Fruit fly (Drosophila melanogaster) whole organism, pupa: ENCODE results near the gene CG32369.

ENCODE experiments used
- CG13204 ChIP-seq: fragments of 200-800 bp; sonication (Bioruptor generic); optimal IDR thresholded peaks from 2 replicates; lab custom pipeline; 2018; ENCODE audit warnings: missing biosample characterization, mild to moderate bottlenecking, missing genetic modification characterization, moderate library complexity
- CG17806 ChIP-seq: fragments of 200-800 bp; sonication (Bioruptor generic); optimal IDR thresholded peaks from 2 replicates; lab custom pipeline; 2018; ENCODE audit warnings: missing biosample characterization, mild to moderate bottlenecking, missing genetic modification characterization, moderate library complexity
- CG8159 ChIP-seq: fragments of 200-800 bp; sonication (Bioruptor generic); optimal IDR thresholded peaks from 3 replicates; lab custom pipeline; 2018; ENCODE audit warnings: missing biosample characterization, mild to moderate bottlenecking, missing genetic modification characterization, moderate library complexity
- CG8301 ChIP-seq: fragments of 200-800 bp; sonication (Bioruptor generic); optimal IDR thresholded peaks from 2 replicates; lab custom pipeline; 2018; ENCODE audit warnings: missing biosample characterization, mild to moderate bottlenecking, missing genetic modification characterization
- D1 ChIP-seq: fragments of 200-800 bp; sonication (Bioruptor generic); optimal IDR thresholded peaks from 2 replicates; lab custom pipeline; 2018; ENCODE audit warnings: missing biosample characterization, mild to moderate bottlenecking, missing genetic modification characterization, moderate library complexity
- Ets98B ChIP-seq: fragments of 200-800 bp; sonication (Bioruptor generic); IDR thresholded peaks from 2 replicates; pipeline ENCODE4 v1.3.6; 2022; ENCODE audit warnings: missing biosample characterization, missing genetic modification characterization
- Pif1A ChIP-seq: fragments of 200-800 bp; sonication (Bioruptor generic); optimal IDR thresholded peaks from 3 replicates; lab custom pipeline; 2016; ENCODE audit warnings: missing biosample characterization, missing genetic modification characterization
- fd96Ca ChIP-seq: fragments of 200-800 bp; sonication (Bioruptor generic); IDR thresholded peaks from 3 replicates; pipeline ENCODE4 v1.3.6; 2022; ENCODE audit warnings: missing biosample characterization, missing genetic modification characterization
- gl ChIP-seq: fragments of 200-800 bp; sonication (Bioruptor generic); optimal IDR thresholded peaks from 2 replicates; lab custom pipeline; 2018; ENCODE audit warnings: missing biosample characterization, mild to moderate bottlenecking, missing genetic modification characterization
- rn ChIP-seq: fragments of 200-800 bp; sonication (Bioruptor generic); IDR thresholded peaks from 2 replicates; pipeline ENCODE4 v1.3.6; 2022; ENCODE audit warnings: missing biosample characterization, missing genetic modification characterization

DNA sequence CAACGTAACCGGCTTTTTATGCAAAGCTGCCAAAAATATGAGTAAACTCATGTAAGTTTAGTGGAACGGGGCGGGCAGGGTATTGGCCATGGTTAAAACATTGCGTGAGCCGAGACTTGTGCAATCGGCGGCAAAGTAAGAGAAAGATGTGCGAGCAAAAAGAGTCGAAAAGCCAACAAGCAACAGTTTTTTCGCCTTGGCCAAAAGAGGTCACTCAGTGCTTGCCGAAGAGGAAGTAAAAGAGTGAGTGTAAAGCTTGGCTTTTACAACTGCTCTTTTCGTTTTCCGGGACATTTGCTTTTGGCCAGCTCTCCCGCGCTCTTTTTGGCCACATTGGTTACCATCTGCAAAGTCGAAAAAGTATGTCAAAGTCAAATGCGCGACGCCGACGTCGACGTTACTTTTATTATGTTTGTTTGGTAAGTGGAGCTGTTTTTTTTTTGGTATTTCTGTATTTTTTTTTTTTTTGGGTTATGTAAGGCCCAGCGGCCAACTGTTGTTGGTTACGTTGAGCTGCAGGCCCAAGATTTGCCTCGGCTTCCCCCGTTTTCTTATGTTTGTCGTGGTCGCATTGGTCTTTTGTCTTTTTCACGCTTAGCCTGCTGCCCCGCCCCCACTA lies 21.7 kb downstream of the CG32369 start:
- TF ChIP-seq rn (no peak), fd96Ca (GFP tag; lab: Robert Waterston, UW) (peak; percentile 46; the same call in 1 of the 3 replicates), gl (tag; lab: Kevin White, UChicago) (no peak), CG13204 (GFP tag; lab: Kevin White, UChicago) (no peak), D1 (tag; lab: Kevin White, UChicago) (no peak), CG8159 (tag; lab: Kevin White, UChicago) (no peak), Pif1A (GFP tag; lab: Kevin White, UChicago) (no peak), CG17806 (no peak), CG8301 (no peak), Ets98B (GFP tag; lab: Robert Waterston, UW) (no peak)
